Fruit fly (Drosophila melanogaster) whole organism, adult: Measurements from ENCODE around the gene skd.

ENCODE experiments used
- CG11617 ChIP-seq: fragments of 200-800 bp; sonication (Bioruptor generic); optimal IDR thresholded peaks from 2 replicates; lab custom pipeline; 2017; ENCODE audit warnings: mild to moderate bottlenecking, missing biosample characterization, missing genetic modification reagents, missing genetic modification characterization
- CG12768 ChIP-seq: fragments of 200-800 bp; sonication (Bioruptor generic); optimal IDR thresholded peaks from 2 replicates; lab custom pipeline; 2017; ENCODE audit warnings: missing biosample characterization, missing genetic modification characterization, mild to moderate bottlenecking, moderate library complexity, missing genetic modification reagents
- CG14711 ChIP-seq: fragments of 200-800 bp; sonication (Bioruptor generic); optimal IDR thresholded peaks from 2 replicates; lab custom pipeline; 2018; ENCODE audit warnings: missing biosample characterization, mild to moderate bottlenecking, missing genetic modification characterization, moderate library complexity
- CG1620 ChIP-seq: fragments of 200-800 bp; sonication (Bioruptor generic); optimal IDR thresholded peaks from 2 replicates; lab custom pipeline; 2016; ENCODE audit warnings: missing biosample characterization, missing genetic modification characterization
- CG33017 ChIP-seq: fragments of 200-800 bp; sonication (Bioruptor generic); optimal IDR thresholded peaks from 2 replicates; lab custom pipeline; 2018; ENCODE audit warnings: missing biosample characterization, mild to moderate bottlenecking, missing genetic modification characterization, moderate library complexity
- CG5204 ChIP-seq: fragments of 200-800 bp; sonication (Bioruptor generic); optimal IDR thresholded peaks from 2 replicates; lab custom pipeline; 2016; ENCODE audit warnings: missing biosample characterization, missing genetic modification characterization
- CG7045 ChIP-seq: fragments of 200-800 bp; sonication (Bioruptor generic); optimal IDR thresholded peaks from 2 replicates; lab custom pipeline; 2017; ENCODE audit warnings: missing biosample characterization, mild to moderate bottlenecking, missing genetic modification characterization
- CG7101 ChIP-seq: fragments of 200-800 bp; sonication (Bioruptor generic); optimal IDR thresholded peaks from 2 replicates; lab custom pipeline; 2018; ENCODE audit warnings: missing biosample characterization, mild to moderate bottlenecking, missing genetic modification characterization, moderate library complexity
- Clk ChIP-seq: fragments of 200-800 bp; sonication (Bioruptor generic); optimal IDR thresholded peaks from 2 replicates; lab custom pipeline; 2017; ENCODE audit warnings: missing biosample characterization, missing genetic modification characterization
- Crg-1 ChIP-seq: fragments of 200-800 bp; sonication (Bioruptor generic); optimal IDR thresholded peaks from 2 replicates; lab custom pipeline; 2016; ENCODE audit warnings: missing biosample characterization, missing genetic modification characterization
- Hr96 ChIP-seq: fragments of 200-800 bp; sonication (Bioruptor generic); optimal IDR thresholded peaks from 2 replicates; lab custom pipeline; 2016; ENCODE audit warnings: missing biosample characterization, missing genetic modification characterization
- Mnt ChIP-seq: fragments of 200-800 bp; sonication (Bioruptor generic); optimal IDR thresholded peaks from 2 replicates; lab custom pipeline; 2016; ENCODE audit warnings: missing biosample characterization, mild to moderate bottlenecking, missing genetic modification characterization
- bab1 ChIP-seq: fragments of 200-800 bp; sonication (Bioruptor generic); optimal IDR thresholded peaks from 3 replicates; lab custom pipeline; 2019; ENCODE audit warnings: missing biosample characterization, mild to moderate bottlenecking, missing genetic modification characterization, moderate library complexity
- cic ChIP-seq: fragments of 200-800 bp; sonication (Bioruptor generic); optimal IDR thresholded peaks from 2 replicates; lab custom pipeline; 2017; ENCODE audit warnings: missing biosample characterization, mild to moderate bottlenecking, missing genetic modification characterization, moderate library complexity
- cnc ChIP-seq, 2 experiments: fragments of >200 bp; optimal IDR thresholded peaks; 2 replicates each; lab custom pipeline; 2017
- kay ChIP-seq: fragments of 200-800 bp; sonication (Bioruptor generic); peaks from one replicate; lab custom pipeline; 2016; ENCODE audit warnings: missing biosample characterization, missing genetic modification characterization, borderline replicate concordance
- ovo ChIP-seq: fragments of 200-800 bp; sonication (Bioruptor generic); optimal IDR thresholded peaks from 2 replicates; lab custom pipeline; 2016; ENCODE audit warnings: missing biosample characterization, missing genetic modification characterization
- pad ChIP-seq: fragments of 200-800 bp; sonication (Bioruptor generic); optimal IDR thresholded peaks from 3 replicates; lab custom pipeline; 2017; ENCODE audit warnings: missing biosample characterization, missing genetic modification characterization, mild to moderate bottlenecking, moderate library complexity, missing genetic modification reagents
- tj ChIP-seq: fragments of 200-800 bp; sonication (Bioruptor generic); optimal IDR thresholded peaks from 3 replicates; lab custom pipeline; 2017; ENCODE audit warnings: missing biosample characterization, mild to moderate bottlenecking, missing genetic modification characterization, moderate library complexity
- toe ChIP-seq: fragments of 200-800 bp; sonication (Bioruptor generic); optimal IDR thresholded peaks from 2 replicates; lab custom pipeline; 2016; ENCODE audit warnings: missing biosample characterization, missing genetic modification characterization

skd gene

DNA sequence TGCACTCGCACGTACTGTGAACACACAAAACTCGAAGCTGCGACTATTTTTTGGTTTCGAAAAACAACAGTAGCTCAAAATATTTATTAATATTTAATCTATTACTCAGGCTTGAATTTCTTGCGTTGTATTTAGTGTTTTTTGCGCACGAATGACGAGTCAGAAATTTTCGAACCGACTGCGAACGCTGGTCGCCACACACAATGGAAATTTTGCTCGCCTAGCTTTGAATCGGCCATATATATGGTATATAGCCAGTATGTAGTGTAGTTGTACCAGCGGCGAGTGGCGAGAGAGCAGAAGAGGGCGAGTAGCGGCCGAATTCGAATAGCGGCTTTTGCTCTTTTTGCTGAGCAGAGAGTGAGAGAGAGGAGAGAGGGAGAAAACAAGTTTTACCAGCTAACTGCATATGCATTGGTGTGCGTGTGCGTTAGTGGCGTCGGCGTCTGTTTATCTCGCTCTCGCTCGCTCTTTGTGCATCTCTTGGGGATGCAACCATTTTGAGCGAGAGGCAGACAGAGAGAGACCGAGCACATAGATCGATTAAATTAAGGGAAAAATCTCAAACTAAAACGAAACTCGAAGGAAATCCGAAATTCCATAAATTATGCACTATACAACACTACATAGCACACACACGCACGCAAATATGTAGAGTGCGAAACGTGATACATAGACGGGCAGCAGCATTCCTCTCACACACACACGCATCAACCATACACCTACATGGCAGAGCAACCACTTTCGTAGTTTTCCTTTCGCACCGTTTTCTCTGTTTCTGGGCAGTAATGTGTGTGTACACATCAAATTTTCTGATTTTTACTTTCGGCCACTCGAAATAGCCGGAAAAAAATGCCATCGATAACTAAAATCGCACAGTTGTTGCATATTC is 963 bp downstream of the skd start:
- TF ChIP-seq Mnt (GFP tag; lab: Kevin White, UChicago) (peak; percentile 58), Crg-1 (GFP tag; lab: Kevin White, UChicago) (no peak), Hr96 (GFP tag; lab: Kevin White, UChicago) (peak; percentile 28), ovo (peak; percentile 70), cic (GFP tag; lab: Kevin White, UChicago) (no peak), pad (GFP tag; lab: Kevin White, UChicago) (peak; percentile 47), toe (GFP tag; lab: Kevin White, UChicago) (no peak), cnc (optimal IDR thresholded peaks at IDR 0.05; lab: Kevin White, UChicago) (no peak), kay (GFP tag; lab: Kevin White, UChicago) (no peak), CG11617 (GFP tag; lab: Kevin White, UChicago) (peak; percentile 32), CG12768 (GFP tag; lab: Kevin White, UChicago) (peak; percentile 3), tj (GFP tag; lab: Kevin White, UChicago) (peak; percentile 41), CG14711 (tag; lab: Kevin White, UChicago) (no peak)

DNA sequence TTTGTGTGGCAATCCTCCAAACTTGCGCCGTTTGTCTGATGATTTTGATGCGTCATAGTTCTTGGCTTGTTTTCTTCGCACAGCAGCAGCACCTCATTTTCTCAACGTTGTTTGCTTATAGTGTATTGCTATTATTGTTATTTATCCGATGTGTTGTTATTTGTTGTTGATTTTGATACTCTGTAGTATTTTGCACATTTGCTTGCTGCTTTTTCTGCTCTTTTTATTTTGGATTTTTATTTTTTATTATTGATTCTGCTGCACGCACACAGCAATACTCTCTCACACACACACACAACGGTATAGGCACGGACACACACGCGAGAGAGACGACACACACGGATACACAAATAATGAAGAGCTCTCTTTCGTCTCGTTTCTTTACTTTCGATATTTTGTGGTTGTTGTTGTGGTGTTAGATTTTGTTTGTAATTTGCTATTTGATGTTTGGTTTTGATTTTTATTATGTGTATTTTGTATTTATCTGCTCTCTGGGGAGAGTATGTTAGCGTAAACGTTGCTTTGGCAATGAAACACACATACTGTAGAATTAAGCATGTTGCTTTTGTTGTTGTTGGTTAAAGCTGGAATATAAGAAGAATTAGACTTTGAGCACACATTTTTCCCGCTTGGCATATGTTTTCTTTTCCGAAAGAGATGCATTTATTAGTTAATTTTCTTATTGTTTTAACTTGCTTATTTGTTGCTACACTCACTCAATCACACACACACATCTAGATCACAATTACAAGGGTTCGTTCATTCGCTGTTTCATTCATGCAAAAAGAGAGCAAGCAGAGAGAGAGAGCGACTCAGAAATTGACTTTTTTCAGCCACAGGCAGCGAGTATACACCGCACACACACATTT is 2.0 kb downstream of the skd start:
- peak; percentile 84 for TF ChIP-seq CG12768 (GFP tag; lab: Kevin White, UChicago)
- TF ChIP-seq Hr96 (GFP tag; lab: Kevin White, UChicago): no peak
- TF ChIP-seq ovo: peak; percentile 25
- TF ChIP-seq tj (GFP tag; lab: Kevin White, UChicago): peak; percentile 24
- peak; percentile 4 for TF ChIP-seq CG14711 (tag; lab: Kevin White, UChicago)
- peak; percentile 51 for TF ChIP-seq CG33017 (tag; lab: Kevin White, UChicago)
- TF ChIP-seq kay (GFP tag; lab: Kevin White, UChicago): peak; percentile 98
- TF ChIP-seq bab1 (GFP tag; lab: Kevin White, UChicago): no peak
- peak; percentile 16 for TF ChIP-seq Mnt (GFP tag; lab: Kevin White, UChicago)
- peak; percentile 32 for TF ChIP-seq Clk (GFP tag; lab: Kevin White, UChicago)
- no peak for TF ChIP-seq Crg-1 (GFP tag; lab: Kevin White, UChicago)
- TF ChIP-seq CG5204 (GFP tag; lab: Kevin White, UChicago): no peak
- TF ChIP-seq cic (GFP tag; lab: Kevin White, UChicago): peak; percentile 74
- peak; percentile 49 for TF ChIP-seq CG11617 (GFP tag; lab: Kevin White, UChicago)
- TF ChIP-seq CG7101 (tag; lab: Kevin White, UChicago): peak; percentile 43
- TF ChIP-seq CG1620: no peak
- TF ChIP-seq pad (GFP tag; lab: Kevin White, UChicago): no peak
- no peak for TF ChIP-seq cnc (optimal IDR thresholded peaks at IDR 0.05; lab: Kevin White, UChicago)
- TF ChIP-seq toe (GFP tag; lab: Kevin White, UChicago): no peak
- TF ChIP-seq CG7045 (GFP tag; lab: Kevin White, UChicago): peak; percentile 72

DNA sequence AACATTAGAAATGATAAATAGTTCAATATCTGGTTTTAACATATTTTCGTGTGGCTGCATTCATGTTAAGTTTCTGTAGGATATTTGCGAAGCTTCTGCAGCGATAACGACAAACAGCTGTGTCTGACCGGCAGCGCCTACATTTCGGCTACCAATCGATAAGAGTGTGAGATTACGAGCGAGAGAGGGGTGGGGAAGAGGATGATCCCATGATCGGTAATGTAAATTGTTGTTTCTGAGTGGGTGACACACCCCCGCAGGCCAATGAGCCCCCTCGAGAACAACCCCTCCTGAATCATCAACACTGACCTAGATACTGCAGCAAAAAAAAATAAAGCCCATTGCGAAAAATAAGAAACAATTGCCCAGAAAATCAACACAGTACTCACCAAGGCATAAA is 2.7 kb downstream of the skd start:
- TF ChIP-seq Clk (GFP tag; lab: Kevin White, UChicago): no peak

DNA sequence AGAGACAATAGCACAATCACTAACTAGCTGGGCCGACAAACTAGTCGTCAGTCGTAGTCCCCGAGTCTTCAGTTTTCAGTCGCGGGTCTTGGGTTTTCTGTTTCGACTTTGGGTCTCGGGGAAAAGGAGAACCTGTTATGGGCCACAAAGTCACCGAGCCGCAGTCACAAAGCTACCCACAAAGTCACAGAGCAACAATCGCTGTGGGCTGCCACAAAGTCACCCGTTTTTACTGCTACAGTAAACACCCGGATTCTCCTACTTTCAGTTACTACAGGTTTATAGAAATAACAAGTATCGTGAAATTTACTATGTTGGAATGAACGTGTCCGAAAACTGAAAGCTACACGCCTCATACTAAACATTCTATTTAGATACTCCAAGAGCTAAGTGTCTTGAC is 3.4 kb downstream of the skd start:
- TF ChIP-seq CG14711 (tag; lab: Kevin White, UChicago) (no peak), CG5204 (GFP tag; lab: Kevin White, UChicago) (no peak), bab1 (GFP tag; lab: Kevin White, UChicago) (no peak), Hr96 (GFP tag; lab: Kevin White, UChicago) (no peak), CG7045 (GFP tag; lab: Kevin White, UChicago) (no peak), CG33017 (tag; lab: Kevin White, UChicago) (no peak), cnc (optimal IDR thresholded peaks at IDR 0.05; lab: Kevin White, UChicago) (no peak), Mnt (GFP tag; lab: Kevin White, UChicago) (no peak), pad (GFP tag; lab: Kevin White, UChicago) (no peak), CG11617 (GFP tag; lab: Kevin White, UChicago) (no peak)

DNA sequence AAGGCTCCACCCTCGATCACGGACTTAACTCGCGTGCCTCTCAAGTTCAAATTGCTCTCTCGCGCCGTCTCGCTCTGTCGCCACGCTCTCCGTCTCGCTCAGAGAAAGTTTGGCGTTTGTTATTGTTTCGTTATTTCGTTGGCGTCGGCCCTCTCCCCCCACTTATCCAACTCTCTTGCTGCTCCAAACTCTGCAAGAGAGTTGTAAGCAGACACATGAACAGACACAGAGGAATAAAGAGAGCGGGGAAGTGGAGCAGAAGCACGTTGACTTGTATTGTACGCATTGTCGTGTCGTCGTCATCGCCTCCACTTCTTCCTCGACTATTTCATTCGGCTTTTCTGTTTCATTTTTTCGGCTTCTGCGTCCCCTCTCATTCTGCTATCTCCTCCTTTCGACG is 3.9 kb downstream of the skd start:
- peak; percentile 28 for TF ChIP-seq Mnt (GFP tag; lab: Kevin White, UChicago)
- TF ChIP-seq tj (GFP tag; lab: Kevin White, UChicago): peak; percentile 34
- TF ChIP-seq CG12768 (GFP tag; lab: Kevin White, UChicago): no peak
- no peak for TF ChIP-seq CG7045 (GFP tag; lab: Kevin White, UChicago)

DNA sequence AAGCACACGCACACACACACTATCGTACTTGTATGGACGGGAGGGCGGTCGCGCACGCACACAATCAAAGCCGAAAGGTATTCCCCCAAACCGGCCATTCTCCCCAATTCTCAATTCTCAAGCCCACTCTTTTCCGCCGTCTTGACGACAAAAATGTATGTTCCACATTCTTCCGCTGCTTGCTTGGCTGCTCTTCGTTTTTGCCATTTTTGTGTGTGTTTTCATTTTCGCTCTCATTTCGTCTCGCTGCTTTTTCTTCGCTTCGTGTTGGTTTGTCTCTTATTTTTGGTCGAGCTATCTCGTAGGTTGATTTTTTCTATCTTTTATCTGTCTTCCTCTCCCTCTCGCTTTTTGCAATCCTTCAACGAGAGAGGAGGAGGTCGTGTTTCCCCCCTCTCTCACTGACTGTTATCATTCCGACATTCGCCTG is 12.7 kb downstream of the skd start:
- TF ChIP-seq CG5204 (GFP tag; lab: Kevin White, UChicago): no peak
- TF ChIP-seq CG7101 (tag; lab: Kevin White, UChicago): no peak
- TF ChIP-seq CG33017 (tag; lab: Kevin White, UChicago): no peak
- no peak for TF ChIP-seq CG11617 (GFP tag; lab: Kevin White, UChicago)
- no peak for TF ChIP-seq toe (GFP tag; lab: Kevin White, UChicago)
- no peak for TF ChIP-seq kay (GFP tag; lab: Kevin White, UChicago)
- TF ChIP-seq pad (GFP tag; lab: Kevin White, UChicago): peak; percentile 4
- no peak for TF ChIP-seq Hr96 (GFP tag; lab: Kevin White, UChicago)
- no peak for TF ChIP-seq bab1 (GFP tag; lab: Kevin White, UChicago)
